Worm (Caenorhabditis elegans) whole organism, early embryonic: ENCODE data around the gene R05H10.3.

Experiments used
- B0310.2 ChIP-seq: sonication (generic microtip); optimal IDR thresholded peaks from 2 replicates; lab custom pipeline; 2016; ENCODE audit warnings: mild to moderate bottlenecking, missing genetic modification characterization, missing compliant biosample characterization
- F13C5.2 ChIP-seq: sonication (generic microtip); optimal IDR thresholded peaks from 2 replicates; lab custom pipeline; 2017; ENCODE audit warnings: mild to moderate bottlenecking, missing genetic modification characterization, inconsistent platforms, missing compliant biosample characterization
- ama-1 ChIP-seq: fragments of 150-350 bp; optimal IDR thresholded peaks from 2 replicates; lab custom pipeline; 2014
- ceh-13 ChIP-seq: fragments of 200-800 bp; sonication (Bioruptor generic); optimal IDR thresholded peaks from 2 replicates; lab custom pipeline; 2018; ENCODE audit warnings: mild to moderate bottlenecking, missing genetic modification characterization, missing compliant biosample characterization
- ceh-36 ChIP-seq: sonication (generic microtip); optimal IDR thresholded peaks from 2 replicates; lab custom pipeline; 2016; ENCODE audit warnings: missing genetic modification characterization, inconsistent platforms, missing compliant biosample characterization
- ets-7 ChIP-seq: sonication (generic microtip); optimal IDR thresholded peaks from 2 replicates; lab custom pipeline; 2016; ENCODE audit warnings: missing genotype, missing genetic modification characterization, missing compliant biosample characterization
- flt-1 ChIP-seq: fragments of 200-800 bp; sonication (Bioruptor generic); IDR thresholded peaks from 2 replicates; pipeline ENCODE4 v1.3.6; 2022; ENCODE audit warnings: missing genetic modification characterization, missing compliant biosample characterization
- scrt-1 ChIP-seq: fragments of 200-800 bp; sonication (Bioruptor generic); IDR thresholded peaks from 2 replicates; pipeline ENCODE4 v1.3.6; 2022; ENCODE audit warnings: missing genetic modification characterization, missing compliant biosample characterization
- sea-1 ChIP-seq: fragments of 200-800 bp; sonication (Bioruptor generic); conservative IDR thresholded peaks from 2 replicates; pipeline ENCODE4 v1.3.6; 2022; ENCODE audit warnings: missing genetic modification characterization, missing compliant biosample characterization
- tbx-11 ChIP-seq: fragments of 200-800 bp; sonication (Bioruptor generic); IDR thresholded peaks from 2 replicates; pipeline ENCODE4 v1.3.6; 2022; ENCODE audit warnings: missing genetic modification characterization, missing compliant biosample characterization
- tra-4 ChIP-seq: sonication (generic microtip); optimal IDR thresholded peaks from 2 replicates; lab custom pipeline; 2017; ENCODE audit warnings: missing genetic modification characterization, missing compliant biosample characterization

- TF ChIP-seq ceh-13 (no peak), scrt-1 (no peak), ama-1 (lab: Kevin White, UChicago) (no peak), flt-1 (no peak), tra-4 (tag; lab: Kevin White, UChicago) (no peak), tbx-11 (GFP tag; lab: Robert Waterston, UW) (no peak), ceh-36 (tag; lab: Kevin White, UChicago) (no peak), sea-1 (GFP tag; lab: Robert Waterston, UW) (no peak), ets-7 (no peak), F13C5.2 (tag; lab: Kevin White, UChicago) (no peak), B0310.2 (tag; lab: Kevin White, UChicago) (no peak)
These were observed 19.8 kb upstream of the R05H10.3 start for ce11 chrII:14849897-14850296.
